Fruit fly (Drosophila melanogaster) whole organism, embryonic: Measurements from ENCODE around the gene qtc.

ENCODE experiments used
- Asciz ChIP-seq: fragments of 200-800 bp; sonication (Bioruptor generic); optimal IDR thresholded peaks from 2 replicates; lab custom pipeline; 2017; ENCODE audit warnings: missing biosample characterization, mild to moderate bottlenecking, missing genetic modification characterization, missing genetic modification reagents
- Bdp1 ChIP-seq: fragments of 200-800 bp; sonication (Bioruptor generic); optimal IDR thresholded peaks from 3 replicates; lab custom pipeline; 2016; ENCODE audit warnings: missing biosample characterization, missing genetic modification characterization
- Blimp-1 ChIP-seq: fragments of 200-800 bp; sonication (Bioruptor generic); optimal IDR thresholded peaks from 3 replicates; lab custom pipeline; 2018; ENCODE audit warnings: missing biosample characterization, missing genetic modification characterization, mild to moderate bottlenecking, moderate library complexity, missing genetic modification reagents
- CG10209 ChIP-seq: fragments of 200-800 bp; sonication (Bioruptor generic); optimal IDR thresholded peaks from 3 replicates; lab custom pipeline; 2017; ENCODE audit warnings: missing biosample characterization, mild to moderate bottlenecking, missing genetic modification characterization, missing genetic modification reagents
- CG10274 ChIP-seq: fragments of 200-800 bp; sonication (Bioruptor generic); optimal IDR thresholded peaks from 3 replicates; lab custom pipeline; 2017; ENCODE audit warnings: missing biosample characterization, mild to moderate bottlenecking, missing genetic modification characterization
- CG11696 ChIP-seq: fragments of 200-800 bp; sonication (Bioruptor generic); IDR thresholded peaks from 2 replicates; pipeline ENCODE4 v1.3.6; 2022; ENCODE audit warnings: missing biosample characterization, missing genetic modification characterization
- CG12942 ChIP-seq: fragments of 200-800 bp; sonication (Bioruptor generic); optimal IDR thresholded peaks from 3 replicates; lab custom pipeline; 2016; ENCODE audit warnings: missing biosample characterization, missing genetic modification characterization
- CG13287 ChIP-seq: fragments of 200-800 bp; sonication (Bioruptor generic); IDR thresholded peaks from 2 replicates; pipeline ENCODE4 v1.3.6; 2022; ENCODE audit warnings: missing biosample characterization, missing genetic modification characterization; ENCODE audit not compliant: partially characterized antibody
- CG14441 ChIP-seq: fragments of 200-800 bp; sonication (Bioruptor generic); IDR thresholded peaks from 2 replicates; pipeline ENCODE4 v1.3.6; 2022; ENCODE audit warnings: missing biosample characterization, missing genetic modification characterization
- CG17328 ChIP-seq: fragments of 200-800 bp; sonication (Bioruptor generic); IDR thresholded peaks from 2 replicates; pipeline ENCODE4 v1.3.6; 2022; ENCODE audit warnings: missing biosample characterization, missing genetic modification characterization
- CG18764 ChIP-seq: fragments of 200-800 bp; sonication (Bioruptor generic); optimal IDR thresholded peaks from 3 replicates; lab custom pipeline; 2016; ENCODE audit warnings: missing biosample characterization, missing genetic modification characterization
- CG2199 ChIP-seq: fragments of 200-800 bp; sonication (Bioruptor generic); IDR thresholded peaks from 3 replicates; pipeline ENCODE4 v1.3.6; 2022; ENCODE audit warnings: missing biosample characterization, missing genetic modification characterization
- CG32532 ChIP-seq: fragments of 200-800 bp; sonication (Bioruptor generic); IDR thresholded peaks from 2 replicates; pipeline ENCODE4 v1.3.6; 2022; ENCODE audit warnings: missing biosample characterization, missing genetic modification characterization
- CG32772 ChIP-seq: fragments of 200-800 bp; sonication (Bioruptor generic); IDR thresholded peaks from 2 replicates; pipeline ENCODE4 v1.3.6; 2022; ENCODE audit warnings: missing biosample characterization, missing genetic modification characterization
- CG4360 ChIP-seq: fragments of 200-800 bp; sonication (Bioruptor generic); IDR thresholded peaks from 2 replicates; pipeline ENCODE4 v1.3.6; 2022; ENCODE audit warnings: missing biosample characterization, missing genetic modification characterization
- CG7745 ChIP-seq: fragments of 200-800 bp; sonication (Bioruptor generic); optimal IDR thresholded peaks from 2 replicates; lab custom pipeline; 2018; ENCODE audit warnings: missing biosample characterization, mild to moderate bottlenecking, missing genetic modification characterization, moderate library complexity
- CG8924 ChIP-seq: fragments of 200-800 bp; optimal IDR thresholded peaks from 3 replicates; lab custom pipeline; 2019; ENCODE audit warnings: missing biosample characterization, mild to moderate bottlenecking, missing genetic modification characterization, moderate library complexity
- Dll ChIP-seq: fragments of 200-800 bp; sonication (Bioruptor generic); IDR thresholded peaks from 4 replicates; pipeline ENCODE4 v1.3.6; 2022; ENCODE audit warnings: missing biosample characterization, missing genetic modification characterization; ENCODE audit not compliant: partially characterized antibody
- Drgx ChIP-seq: fragments of 200-800 bp; sonication (Bioruptor generic); IDR thresholded peaks from 2 replicates; pipeline ENCODE4 v1.3.6; 2022; ENCODE audit warnings: missing biosample characterization, missing genetic modification characterization
- ERR ChIP-seq: fragments of 200-800 bp; sonication (Bioruptor generic); optimal IDR thresholded peaks from 2 replicates; lab custom pipeline; 2016; ENCODE audit warnings: missing biosample characterization, missing genetic modification characterization
- Fer2 ChIP-seq: fragments of 200-800 bp; sonication (Bioruptor generic); optimal IDR thresholded peaks from 2 replicates; lab custom pipeline; 2018; ENCODE audit warnings: missing biosample characterization, mild to moderate bottlenecking, missing genetic modification characterization, moderate library complexity
- Hr3 ChIP-seq: fragments of 200-800 bp; sonication (Bioruptor generic); optimal IDR thresholded peaks from 3 replicates; lab custom pipeline; 2016; ENCODE audit warnings: missing biosample characterization, missing genetic modification characterization
- Lpt ChIP-seq: fragments of >200 bp; optimal IDR thresholded peaks from 2 replicates; lab custom pipeline; 2018; ENCODE audit warnings: missing biosample characterization, missing genetic modification characterization
- Med ChIP-seq: fragments of 200-800 bp; sonication (Bioruptor generic); peaks from one replicate; lab custom pipeline; 2016; ENCODE audit warnings: missing biosample characterization, missing genetic modification characterization, mild to moderate bottlenecking, inconsistent platforms, moderate library complexity
- Neu2 ChIP-seq: fragments of 200-800 bp; sonication (Bioruptor generic); optimal IDR thresholded peaks from 3 replicates; lab custom pipeline; 2016; ENCODE audit warnings: missing biosample characterization, missing genetic modification characterization, borderline replicate concordance
- Rx ChIP-seq: fragments of 200-800 bp; sonication (Bioruptor generic); IDR thresholded peaks from 2 replicates; pipeline ENCODE4 v1.3.6; 2022; ENCODE audit warnings: missing biosample characterization, missing genetic modification characterization
- Xrp1 ChIP-seq: fragments of 200-800 bp; sonication (Bioruptor generic); IDR thresholded peaks from 2 replicates; pipeline ENCODE4 v1.3.6; 2022; ENCODE audit warnings: missing biosample characterization, missing genetic modification characterization
- bigmax ChIP-seq: fragments of 200-800 bp; sonication (Bioruptor generic); optimal IDR thresholded peaks from 2 replicates; lab custom pipeline; 2018; ENCODE audit warnings: missing biosample characterization, mild to moderate bottlenecking, missing genetic modification characterization
- cg ChIP-seq: fragments of 200-800 bp; sonication (Bioruptor generic); optimal IDR thresholded peaks from 3 replicates; lab custom pipeline; 2019; ENCODE audit warnings: missing biosample characterization, mild to moderate bottlenecking, missing genetic modification characterization, moderate library complexity
- chinmo ChIP-seq: fragments of 200-800 bp; sonication (Bioruptor generic); IDR thresholded peaks from 4 replicates; pipeline ENCODE4 v1.3.6; 2022; ENCODE audit warnings: missing biosample characterization, missing genetic modification characterization; ENCODE audit not compliant: partially characterized antibody
- cwo ChIP-seq: fragments of 200-800 bp; sonication (Bioruptor generic); optimal IDR thresholded peaks from 3 replicates; lab custom pipeline; 2017; ENCODE audit warnings: missing biosample characterization, missing genetic modification characterization, mild to moderate bottlenecking, moderate library complexity, missing genetic modification reagents
- ems ChIP-seq: fragments of 200-800 bp; sonication (Bioruptor generic); optimal IDR thresholded peaks from 3 replicates; lab custom pipeline; 2016; ENCODE audit warnings: missing biosample characterization, missing genetic modification characterization
- ftz-f1 ChIP-seq: fragments of 200-800 bp; sonication (Bioruptor generic); optimal IDR thresholded peaks from 2 replicates; lab custom pipeline; 2016; ENCODE audit warnings: missing biosample characterization, missing genetic modification characterization
- hth ChIP-seq: fragments of >200 bp; optimal IDR thresholded peaks from 2 replicates; lab custom pipeline; 2017; ENCODE audit warnings: inconsistent platforms
- jing ChIP-seq: fragments of 200-800 bp; sonication (Bioruptor generic); optimal IDR thresholded peaks from 2 replicates; lab custom pipeline; 2018; ENCODE audit warnings: missing biosample characterization, mild to moderate bottlenecking, missing genetic modification characterization
- kay ChIP-seq: fragments of 200-800 bp; sonication (Bioruptor generic); optimal IDR thresholded peaks from 2 replicates; lab custom pipeline; 2016; ENCODE audit warnings: missing biosample characterization, missing genetic modification characterization
- kni ChIP-seq: fragments of 200-800 bp; sonication (Bioruptor generic); optimal IDR thresholded peaks from 3 replicates; lab custom pipeline; 2017; ENCODE audit warnings: mild to moderate bottlenecking, missing biosample characterization, missing genetic modification reagents, missing genetic modification characterization
- lab ChIP-seq: fragments of 200-800 bp; sonication (Bioruptor generic); optimal IDR thresholded peaks from 3 replicates; lab custom pipeline; 2017; ENCODE audit warnings: missing biosample characterization, missing genetic modification characterization, mild to moderate bottlenecking, moderate library complexity, missing genetic modification reagents
- nerfin-1 ChIP-seq: fragments of 200-800 bp; sonication (Bioruptor generic); optimal IDR thresholded peaks from 3 replicates; lab custom pipeline; 2019; ENCODE audit warnings: missing biosample characterization, mild to moderate bottlenecking, missing genetic modification characterization, moderate library complexity
- oc ChIP-seq: fragments of 200-800 bp; sonication (Bioruptor generic); optimal IDR thresholded peaks from 2 replicates; lab custom pipeline; 2018; ENCODE audit warnings: missing biosample characterization, mild to moderate bottlenecking, missing genetic modification characterization, moderate library complexity
- pho ChIP-seq: fragments of 200-800 bp; sonication (Bioruptor generic); optimal IDR thresholded peaks from 2 replicates; lab custom pipeline; 2016; ENCODE audit warnings: missing biosample characterization, missing genetic modification characterization
- psq ChIP-seq: fragments of 200-800 bp; sonication (Bioruptor generic); optimal IDR thresholded peaks from 2 replicates; lab custom pipeline; 2017; ENCODE audit warnings: missing biosample characterization, missing genetic modification characterization
- sd ChIP-seq: fragments of 200-800 bp; sonication (Bioruptor generic); optimal IDR thresholded peaks from 3 replicates; lab custom pipeline; 2018; ENCODE audit warnings: missing biosample characterization, mild to moderate bottlenecking, missing genetic modification characterization, moderate library complexity
- sima ChIP-seq: fragments of 200-800 bp; sonication (Bioruptor generic); optimal IDR thresholded peaks from 2 replicates; lab custom pipeline; 2016; ENCODE audit warnings: missing biosample characterization, missing genetic modification characterization
- slou ChIP-seq: fragments of 200-800 bp; sonication (Bioruptor generic); optimal IDR thresholded peaks from 3 replicates; lab custom pipeline; 2016; ENCODE audit warnings: missing biosample characterization, missing genetic modification characterization
- tgo ChIP-seq: fragments of 200-800 bp; sonication (Bioruptor generic); IDR thresholded peaks from 3 replicates; pipeline ENCODE4 v1.3.6; 2022; ENCODE audit warnings: missing biosample characterization, missing genetic modification characterization
- trem ChIP-seq: fragments of 200-800 bp; optimal IDR thresholded peaks from 3 replicates; lab custom pipeline; 2019; ENCODE audit warnings: missing biosample characterization, mild to moderate bottlenecking, missing genetic modification characterization, moderate library complexity
- trh ChIP-seq: fragments of 200-800 bp; sonication (Bioruptor generic); optimal IDR thresholded peaks from 2 replicates; lab custom pipeline; 2016; ENCODE audit warnings: missing biosample characterization, missing genetic modification characterization
- vnd ChIP-seq: fragments of 200-800 bp; sonication (Bioruptor generic); IDR thresholded peaks from 3 replicates; pipeline ENCODE4 v1.3.6; 2022; ENCODE audit warnings: missing biosample characterization, missing genetic modification characterization; ENCODE audit not compliant: partially characterized antibody
- wek ChIP-seq: fragments of 200-800 bp; sonication (Bioruptor generic); optimal IDR thresholded peaks from 3 replicates; lab custom pipeline; 2018; ENCODE audit warnings: missing biosample characterization, mild to moderate bottlenecking, missing genetic modification characterization, moderate library complexity

The qtc gene

dm6 chr2L:5044361-5044891 is 16.2 kb upstream of the qtc start, which contains the start of gene CG31650:
Gene CG31650, minus strand, starts transcription at chr2L:5044712.
- TF ChIP-seq Xrp1 (GFP tag; lab: Robert Waterston, UW) (no peak), hth (lab: Kevin White, UChicago) (no peak), Asciz (GFP tag; lab: Kevin White, UChicago) (no peak), CG10274 (GFP tag; lab: Kevin White, UChicago) (no peak), cwo (GFP tag; lab: Kevin White, UChicago) (no peak), sima (GFP tag; lab: Kevin White, UChicago) (no peak), Fer2 (tag; lab: Kevin White, UChicago) (no peak), CG32772 (GFP tag; lab: Robert Waterston, UW) (peak; percentile 27; the same call in 1 of the 2 replicates), bigmax (GFP tag; lab: Kevin White, UChicago) (no peak), pho (no peak), kni (GFP tag; lab: Kevin White, UChicago) (peak; percentile 65), CG32532 (no peak; the same call in 1 of the 2 replicates), chinmo (peak; percentile 76; the same call in 1 of the 4 replicates), CG4360 (GFP tag; lab: Robert Waterston, UW) (no peak), ERR (no peak), Hr3 (GFP tag; lab: Kevin White, UChicago) (no peak), CG11696 (GFP tag; lab: Robert Waterston, UW) (0 out of 2 replicates have a peak, but pooled peaks have one; percentile 25), CG8924 (no peak), trem (no peak), cg (GFP tag; lab: Kevin White, UChicago) (peak; percentile 35), ftz-f1 (GFP tag; lab: Kevin White, UChicago) (peak; percentile 11), Blimp-1 (GFP tag; lab: Kevin White, UChicago) (peak; percentile 42), wek (GFP tag; lab: Kevin White, UChicago) (peak; percentile 18), psq (no peak), sd (tag; lab: Kevin White, UChicago) (peak; percentile 30), CG10209 (GFP tag; lab: Kevin White, UChicago) (no peak), jing (GFP tag; lab: Kevin White, UChicago) (no peak), Bdp1 (no peak), Med (GFP tag; lab: Kevin White, UChicago) (peak; percentile 35), vnd (no peak), Rx (GFP tag; lab: Robert Waterston, UW) (no peak), CG14441 (no peak; the same call in 1 of the 2 replicates), lab (GFP tag; lab: Kevin White, UChicago) (peak; percentile 16), CG17328 (GFP tag; lab: Robert Waterston, UW) (no peak), oc (peak; percentile 29), Drgx (GFP tag; lab: Robert Waterston, UW) (peak; percentile 17; the same call in 1 of the 2 replicates), kay (GFP tag; lab: Kevin White, UChicago) (no peak), tgo (GFP tag; lab: Robert Waterston, UW) (no peak; the same call in 2 of the 3 replicates), slou (no peak), Lpt (GFP tag; lab: Kevin White, UChicago) (no peak), CG7745 (tag; lab: Kevin White, UChicago) (no peak), Dll (GFP tag; lab: Robert Waterston, UW) (no peak), trh (GFP tag; lab: Kevin White, UChicago) (no peak), CG13287 (GFP tag; lab: Robert Waterston, UW) (no peak), CG18764 (GFP tag; lab: Kevin White, UChicago) (no peak), CG12942 (GFP tag; lab: Kevin White, UChicago) (no peak), CG2199 (peak; percentile 21; the same call in 1 of the 3 replicates), nerfin-1 (tag; lab: Kevin White, UChicago) (no peak), ems (GFP tag; lab: Kevin White, UChicago) (no peak), Neu2 (no peak)
